Worm (Caenorhabditis elegans): ENCODE data around the gene best-4.

best-4 gene

ce11 chrII:44740-45139, 33.1 kb upstream of the best-4 start, which contains the start of gene rpoa-49:
TSS of gene rpoa-49 (plus strand) at chrII:45040.
- TF ChIP-seq flt-1 (GFP tag; IDR thresholded peaks at IDR 0.05) (no peak), cog-1 (tag; optimal IDR thresholded peaks at IDR 0.05) (no peak), tab-1 (GFP tag; IDR thresholded peaks at IDR 0.05) (no peak), med-1 (GFP tag; optimal IDR thresholded peaks at IDR 0.05; ENCODE audit: insufficient read depth) (no peak)

- TF ChIP-seq T22C8.4 (GFP tag; IDR thresholded peaks at IDR 0.05) (no peak), ref-1 (GFP tag; conservative IDR thresholded peaks at IDR 0.05) (no peak), flt-1 (GFP tag; IDR thresholded peaks at IDR 0.05) (no peak), cog-1 (tag; optimal IDR thresholded peaks at IDR 0.05) (no peak), klf-2 (GFP tag; conservative IDR thresholded peaks at IDR 0.05) (no peak), ztf-23 (GFP tag; IDR thresholded peaks at IDR 0.05) (no peak), med-1 (GFP tag; optimal IDR thresholded peaks at IDR 0.05; ENCODE audit: insufficient read depth) (no peak), tab-1 (GFP tag; IDR thresholded peaks at IDR 0.05) (no peak), ztf-29 (GFP tag; IDR thresholded peaks at IDR 0.05) (no peak)
These were observed 32.0 kb upstream of the best-4 start, which contains the start of gene nfyc-1 for ce11 chrII:43640-44039. TSS of gene nfyc-1 (plus strand) at chrII:43907.

ce11 chrII:41914-42313, 30.2 kb upstream of the best-4 start, which contains the start of gene F23F1.10:
TSS of gene F23F1.10 (minus strand) at chrII:41982.
- TF ChIP-seq T22C8.4 (GFP tag; IDR thresholded peaks at IDR 0.05) = no peak
- no peak for TF ChIP-seq ztf-23 (GFP tag; IDR thresholded peaks at IDR 0.05)
- no peak for TF ChIP-seq ref-1 (GFP tag; conservative IDR thresholded peaks at IDR 0.05)

ce11 chrII:39437-39836, 27.8 kb upstream of the best-4 start, which contains the start of gene spp-24:
TSS of gene spp-24 (minus strand) at chrII:39537.
- TF ChIP-seq tab-1 (GFP tag; IDR thresholded peaks at IDR 0.05) = no peak
- no peak for TF ChIP-seq ztf-23 (GFP tag; IDR thresholded peaks at IDR 0.05)
- TF ChIP-seq ref-1 (GFP tag; conservative IDR thresholded peaks at IDR 0.05) = no peak
- TF ChIP-seq klf-2 (GFP tag; conservative IDR thresholded peaks at IDR 0.05) = no peak
- no peak for TF ChIP-seq flt-1 (GFP tag; IDR thresholded peaks at IDR 0.05)
- no peak for TF ChIP-seq T22C8.4 (GFP tag; IDR thresholded peaks at IDR 0.05)
- TF ChIP-seq cog-1 (tag; optimal IDR thresholded peaks at IDR 0.05) = no peak
- no peak for TF ChIP-seq med-1 (GFP tag; optimal IDR thresholded peaks at IDR 0.05; ENCODE audit: insufficient read depth)
- TF ChIP-seq ztf-29 (GFP tag; IDR thresholded peaks at IDR 0.05) = no peak

- TF ChIP-seq med-1 (GFP tag; optimal IDR thresholded peaks at IDR 0.05; ENCODE audit: insufficient read depth) (no peak), klf-2 (GFP tag; conservative IDR thresholded peaks at IDR 0.05) (no peak), T22C8.4 (GFP tag; IDR thresholded peaks at IDR 0.05) (no peak), tab-1 (GFP tag; IDR thresholded peaks at IDR 0.05) (no peak), flt-1 (GFP tag; IDR thresholded peaks at IDR 0.05) (no peak), cog-1 (tag; optimal IDR thresholded peaks at IDR 0.05) (no peak), ztf-23 (GFP tag; IDR thresholded peaks at IDR 0.05) (no peak), ref-1 (GFP tag; conservative IDR thresholded peaks at IDR 0.05) (no peak), ztf-29 (GFP tag; IDR thresholded peaks at IDR 0.05) (no peak)
These were observed 25.5 kb upstream of the best-4 start, which contains the start of gene F23F1.6 for ce11 chrII:37213-37612. TSS of gene F23F1.6 (minus strand) at chrII:37313.

- TF ChIP-seq flt-1 (GFP tag; IDR thresholded peaks at IDR 0.05) = no peak
- no peak for TF ChIP-seq med-1 (GFP tag; optimal IDR thresholded peaks at IDR 0.05; ENCODE audit: insufficient read depth)
- no peak for TF ChIP-seq ztf-29 (GFP tag; IDR thresholded peaks at IDR 0.05)
- TF ChIP-seq ref-1 (GFP tag; conservative IDR thresholded peaks at IDR 0.05) = no peak
- no peak for TF ChIP-seq tab-1 (GFP tag; IDR thresholded peaks at IDR 0.05)
- no peak for TF ChIP-seq ztf-23 (GFP tag; IDR thresholded peaks at IDR 0.05)
- no peak for TF ChIP-seq klf-2 (GFP tag; conservative IDR thresholded peaks at IDR 0.05)
- no peak for TF ChIP-seq cog-1 (tag; optimal IDR thresholded peaks at IDR 0.05)
- TF ChIP-seq T22C8.4 (GFP tag; IDR thresholded peaks at IDR 0.05) = no peak
These were observed 22.2 kb upstream of the best-4 start, which contains the start of gene F23F1.2 for ce11 chrII:33904-34303. TSS of gene F23F1.2 (plus strand) at chrII:34204.

- TF ChIP-seq cog-1 (tag; optimal IDR thresholded peaks at IDR 0.05) = no peak
- TF ChIP-seq ref-1 (GFP tag; conservative IDR thresholded peaks at IDR 0.05) = no peak
- no peak for TF ChIP-seq T22C8.4 (GFP tag; IDR thresholded peaks at IDR 0.05)
- TF ChIP-seq flt-1 (GFP tag; IDR thresholded peaks at IDR 0.05) = no peak
- no peak for TF ChIP-seq ztf-29 (GFP tag; IDR thresholded peaks at IDR 0.05)
These were observed 19.8 kb upstream of the best-4 start, which contains the start of the genes F23F1.5 and fbxc-54 for ce11 chrII:31521-31920. TSS of gene F23F1.5 (minus strand) at chrII:31584. TSS of gene fbxc-54 (plus strand) at chrII:31719.

- TF ChIP-seq ref-1 (GFP tag; conservative IDR thresholded peaks at IDR 0.05) = no peak
- no peak for TF ChIP-seq klf-2 (GFP tag; conservative IDR thresholded peaks at IDR 0.05)
- no peak for TF ChIP-seq ztf-29 (GFP tag; IDR thresholded peaks at IDR 0.05)
- no peak for TF ChIP-seq cog-1 (tag; optimal IDR thresholded peaks at IDR 0.05)
- no peak for TF ChIP-seq ztf-23 (GFP tag; IDR thresholded peaks at IDR 0.05)
- TF ChIP-seq flt-1 (GFP tag; IDR thresholded peaks at IDR 0.05) = no peak
- no peak for TF ChIP-seq med-1 (GFP tag; optimal IDR thresholded peaks at IDR 0.05; ENCODE audit: insufficient read depth)
- no peak for TF ChIP-seq tab-1 (GFP tag; IDR thresholded peaks at IDR 0.05)
- no peak for TF ChIP-seq T22C8.4 (GFP tag; IDR thresholded peaks at IDR 0.05)
These were observed 17.9 kb upstream of the best-4 start for ce11 chrII:29578-29977.

- no peak for TF ChIP-seq klf-2 (GFP tag; conservative IDR thresholded peaks at IDR 0.05)
- TF ChIP-seq tab-1 (GFP tag; IDR thresholded peaks at IDR 0.05) = no peak
- TF ChIP-seq ztf-29 (GFP tag; IDR thresholded peaks at IDR 0.05) = no peak
- TF ChIP-seq T22C8.4 (GFP tag; IDR thresholded peaks at IDR 0.05) = no peak
- no peak for TF ChIP-seq flt-1 (GFP tag; IDR thresholded peaks at IDR 0.05)
- no peak for TF ChIP-seq med-1 (GFP tag; optimal IDR thresholded peaks at IDR 0.05; ENCODE audit: insufficient read depth)
- TF ChIP-seq ztf-23 (GFP tag; IDR thresholded peaks at IDR 0.05) = no peak
- no peak for TF ChIP-seq cog-1 (tag; optimal IDR thresholded peaks at IDR 0.05)
- no peak for TF ChIP-seq ref-1 (GFP tag; conservative IDR thresholded peaks at IDR 0.05)
These were observed 16.6 kb upstream of the best-4 start, which contains the start of gene F23F1.4 for ce11 chrII:28283-28682. TSS of gene F23F1.4 (minus strand) at chrII:28423.

- TF ChIP-seq klf-2 (GFP tag; conservative IDR thresholded peaks at IDR 0.05) = no peak
- TF ChIP-seq tab-1 (GFP tag; IDR thresholded peaks at IDR 0.05) = no peak
- no peak for TF ChIP-seq ztf-29 (GFP tag; IDR thresholded peaks at IDR 0.05)
- peak; percentile 26 for TF ChIP-seq cog-1 (tag; optimal IDR thresholded peaks at IDR 0.05)
- TF ChIP-seq ztf-23 (GFP tag; IDR thresholded peaks at IDR 0.05) = 0 out of 2 replicates have a peak, but pooled peaks have one; percentile 56
These were observed 12.9 kb upstream of the best-4 start, which contains the start of gene enee-1 for ce11 chrII:24559-24998. TSS of gene enee-1 (plus strand) at chrII:24666.

Data from whole organism, midembryonic.